Fruit fly (Drosophila melanogaster) whole organism, adult: ENCODE data around the gene Mitf.

Experiments
- CG14711 ChIP-seq: fragments of 200-800 bp; sonication (Bioruptor generic); optimal IDR thresholded peaks from 2 replicates; lab custom pipeline; 2018; ENCODE audit warnings: missing biosample characterization, mild to moderate bottlenecking, missing genetic modification characterization, moderate library complexity
- Hr96 ChIP-seq: fragments of 200-800 bp; sonication (Bioruptor generic); optimal IDR thresholded peaks from 2 replicates; lab custom pipeline; 2016; ENCODE audit warnings: missing biosample characterization, missing genetic modification characterization
- Mnt ChIP-seq: fragments of 200-800 bp; sonication (Bioruptor generic); optimal IDR thresholded peaks from 2 replicates; lab custom pipeline; 2016; ENCODE audit warnings: missing biosample characterization, mild to moderate bottlenecking, missing genetic modification characterization
- bab1 ChIP-seq: fragments of 200-800 bp; sonication (Bioruptor generic); optimal IDR thresholded peaks from 3 replicates; lab custom pipeline; 2019; ENCODE audit warnings: missing biosample characterization, mild to moderate bottlenecking, missing genetic modification characterization, moderate library complexity
- tj ChIP-seq: fragments of 200-800 bp; sonication (Bioruptor generic); optimal IDR thresholded peaks from 3 replicates; lab custom pipeline; 2017; ENCODE audit warnings: missing biosample characterization, mild to moderate bottlenecking, missing genetic modification characterization, moderate library complexity
- toe ChIP-seq: fragments of 200-800 bp; sonication (Bioruptor generic); optimal IDR thresholded peaks from 2 replicates; lab custom pipeline; 2016; ENCODE audit warnings: missing biosample characterization, missing genetic modification characterization

- TF ChIP-seq tj (GFP tag; lab: Kevin White, UChicago), result no peak
- no peak for TF ChIP-seq Hr96
- TF ChIP-seq bab1 (GFP tag; lab: Kevin White, UChicago), result no peak
- TF ChIP-seq CG14711 (tag; lab: Kevin White, UChicago), result no peak
- TF ChIP-seq Mnt (GFP tag; lab: Kevin White, UChicago), result no peak
- TF ChIP-seq toe (GFP tag; lab: Kevin White, UChicago), result no peak
Measured at dm6 chr4:1199178-1199577, 526 bp downstream of the Mitf start.
